Worm (Caenorhabditis elegans) whole organism, L2 larva: Measurements from ENCODE around the gene T20D4.12.
"Not testable (repeated sequence)": the region's sequence is repeated elsewhere in the genome, so short reads cannot be mapped to it uniquely, and the experiment has no call there.

Experiments
- C34F6.9 ChIP-seq: fragments of 150-350 bp; optimal IDR thresholded peaks from 2 replicates; lab custom pipeline; 2014; ENCODE audit warnings: missing biosample characterization, missing genetic modification characterization
- Y55F3AM.14 ChIP-seq: fragments of 200-800 bp; sonication (Bioruptor generic); optimal IDR thresholded peaks from 2 replicates; lab custom pipeline; 2018; ENCODE audit warnings: mild to moderate bottlenecking, missing genetic modification characterization, missing compliant biosample characterization
- ZK546.5 ChIP-seq: sonication (generic microtip); optimal IDR thresholded peaks from 2 replicates; lab custom pipeline; 2017; ENCODE audit warnings: missing biosample characterization, missing genetic modification characterization
- alr-1 ChIP-seq: fragments of 150-350 bp; optimal IDR thresholded peaks from 2 replicates; lab custom pipeline; 2014; ENCODE audit warnings: missing biosample characterization, missing genetic modification characterization
- aly-2 ChIP-seq: fragments of 150-350 bp; optimal IDR thresholded peaks from 2 replicates; lab custom pipeline; 2014; ENCODE audit warnings: missing biosample characterization, missing genetic modification characterization
- ama-1 ChIP-seq: fragments of 150-350 bp; optimal IDR thresholded peaks from 2 replicates; lab custom pipeline; 2018; ENCODE audit warnings: inconsistent platforms
- ceh-16 ChIP-seq: fragments of 150-350 bp; optimal IDR thresholded peaks from 2 replicates; lab custom pipeline; 2014; ENCODE audit warnings: missing biosample characterization, missing genetic modification characterization
- ceh-82 ChIP-seq: fragments of 150-350 bp; optimal IDR thresholded peaks from 2 replicates; lab custom pipeline; 2014; ENCODE audit warnings: missing biosample characterization, missing genetic modification characterization
- dmd-4 ChIP-seq: sonication (generic microtip); optimal IDR thresholded peaks from 2 replicates; lab custom pipeline; 2017; ENCODE audit warnings: missing biosample characterization, missing genetic modification characterization
- elt-3 ChIP-seq: sonication (generic microtip); optimal IDR thresholded peaks from 2 replicates; lab custom pipeline; 2017; ENCODE audit warnings: missing biosample characterization, missing genetic modification characterization
- fos-1 ChIP-seq: fragments of 150-350 bp; optimal IDR thresholded peaks from 2 replicates; lab custom pipeline; 2014; ENCODE audit warnings: missing biosample characterization, missing genetic modification characterization
- gmeb-1 ChIP-seq: fragments of 150-350 bp; optimal IDR thresholded peaks from 2 replicates; lab custom pipeline; 2014; ENCODE audit warnings: missing biosample characterization, missing genetic modification characterization
- lin-11 ChIP-seq: fragments of 150-350 bp; sonication (generic microtip); optimal IDR thresholded peaks from 2 replicates; lab custom pipeline; 2014; ENCODE audit warnings: missing biosample characterization, missing genetic modification characterization, inconsistent platforms, mixed read lengths
- lin-13 ChIP-seq: fragments of 150-350 bp; optimal IDR thresholded peaks from 2 replicates; lab custom pipeline; 2014; ENCODE audit warnings: missing biosample characterization, missing genetic modification reagents, missing genetic modification characterization
- lin-39 ChIP-seq: fragments of 150-350 bp; optimal IDR thresholded peaks from 2 replicates; lab custom pipeline; 2014; ENCODE audit warnings: missing biosample characterization, missing genetic modification reagents, missing genetic modification characterization
- lsy-2 ChIP-seq, 2 experiments: fragments of 150-350 bp in 1 of 2; sonication (generic microtip) in 1 of 2; optimal IDR thresholded peaks; 2 replicates each; lab custom pipeline; 2014 to 2017; ENCODE audit warnings: missing biosample characterization in 2 of 2, missing genetic modification characterization in 2 of 2
- mab-5 ChIP-seq: fragments of 150-350 bp; optimal IDR thresholded peaks from 2 replicates; lab custom pipeline; 2014; ENCODE audit warnings: missing biosample characterization, missing genetic modification characterization
- mbf-1 ChIP-seq: sonication (generic microtip); optimal IDR thresholded peaks from 2 replicates; lab custom pipeline; 2017; ENCODE audit warnings: missing biosample characterization, missing genetic modification characterization
- mdl-1 ChIP-seq, 2 experiments: fragments of 150-350 bp in 1 of 2; sonication (generic microtip) in 1 of 2; optimal IDR thresholded peaks; 2 replicates each; lab custom pipeline; 2017; ENCODE audit warnings: missing biosample characterization in 2 of 2, missing genetic modification characterization in 2 of 2
- nhr-12 ChIP-seq: fragments of 150-350 bp; optimal IDR thresholded peaks from 2 replicates; lab custom pipeline; 2014; ENCODE audit warnings: missing biosample characterization, missing genetic modification characterization
- nhr-129 ChIP-seq: fragments of 150-350 bp; optimal IDR thresholded peaks from 2 replicates; lab custom pipeline; 2014; ENCODE audit warnings: missing biosample characterization, missing genetic modification characterization
- nhr-21 ChIP-seq: fragments of 150-350 bp; optimal IDR thresholded peaks from 2 replicates; lab custom pipeline; 2014; ENCODE audit warnings: missing biosample characterization, missing genetic modification characterization
- nhr-23 ChIP-seq: fragments of 150-350 bp; optimal IDR thresholded peaks from 2 replicates; lab custom pipeline; 2014; ENCODE audit warnings: missing biosample characterization, missing genetic modification reagents, missing genetic modification characterization
- nhr-6 ChIP-seq: fragments of 150-350 bp; optimal IDR thresholded peaks from 2 replicates; lab custom pipeline; 2014; ENCODE audit warnings: missing biosample characterization, missing genetic modification characterization
- nhr-77 ChIP-seq: fragments of 150-350 bp; optimal IDR thresholded peaks from 2 replicates; lab custom pipeline; 2014; ENCODE audit warnings: missing biosample characterization, missing genetic modification characterization
- peb-1 ChIP-seq: fragments of 150-350 bp; optimal IDR thresholded peaks from 2 replicates; lab custom pipeline; 2014; ENCODE audit warnings: missing biosample characterization, missing genetic modification characterization
- sma-3 ChIP-seq: sonication (generic microtip); optimal IDR thresholded peaks from 2 replicates; lab custom pipeline; 2016; ENCODE audit warnings: missing genetic modification reagents, missing genetic modification characterization, missing compliant biosample characterization
- sma-9 ChIP-seq, 2 experiments: fragments of 150-350 bp in 1 of 2; sonication (generic microtip) in 1 of 2; optimal IDR thresholded peaks; 2 replicates each; lab custom pipeline; 2014 to 2016; ENCODE audit warnings: missing genetic modification characterization in 2 of 2, mild to moderate bottlenecking in 1 of 2, missing biosample characterization in 1 of 2, missing compliant biosample characterization in 1 of 2, missing genetic modification reagents in 1 of 2, moderate library complexity in 1 of 2
- snpc-4 ChIP-seq: fragments of 150-350 bp; optimal IDR thresholded peaks from 2 replicates; lab custom pipeline; 2014; ENCODE audit warnings: missing biosample characterization, missing genetic modification characterization
- unc-39 ChIP-seq: fragments of 150-350 bp; optimal IDR thresholded peaks from 2 replicates; lab custom pipeline; 2014; ENCODE audit warnings: missing biosample characterization, missing genetic modification characterization
- unc-55 ChIP-seq: fragments of 150-350 bp; sonication (generic microtip); optimal IDR thresholded peaks from 3 replicates; lab custom pipeline; 2014; ENCODE audit warnings: missing biosample characterization, missing genetic modification reagents, missing genetic modification characterization
- unc-62 ChIP-seq: fragments of 150-350 bp; optimal IDR thresholded peaks from 2 replicates; lab custom pipeline; 2014; ENCODE audit warnings: missing biosample characterization, missing genetic modification reagents, missing genetic modification characterization
- ztf-1 ChIP-seq: fragments of 200-800 bp; sonication (Bioruptor generic); conservative IDR thresholded peaks from 2 replicates; pipeline ENCODE4 v1.3.6; 2022; ENCODE audit warnings: missing genetic modification characterization, missing compliant biosample characterization
- ztf-11 ChIP-seq: sonication (generic microtip); optimal IDR thresholded peaks from 2 replicates; lab custom pipeline; 2017; ENCODE audit warnings: missing biosample characterization, missing genetic modification characterization
- ztf-4 ChIP-seq: fragments of 150-350 bp; optimal IDR thresholded peaks from 2 replicates; lab custom pipeline; 2014; ENCODE audit warnings: missing biosample characterization, missing genetic modification characterization

T20D4.12 gene

ce11 chrV:3357106-3357505 lies 39.8 kb upstream of the T20D4.12 start, which contains the start of gene scrm-3:
scrm-3 (minus strand) TSS chrV:3357206.
- TF ChIP-seq peb-1 (tag; lab: Kevin White, UChicago), result no peak
- TF ChIP-seq ama-1 (lab: Kevin White, UChicago), result no peak
- no peak for TF ChIP-seq nhr-77 (tag; lab: Kevin White, UChicago)
- TF ChIP-seq nhr-23, result no peak
- no peak for TF ChIP-seq ZK546.5 (tag; lab: Kevin White, UChicago)
- no peak for TF ChIP-seq unc-62 (GFP tag; lab: Kevin White, UChicago)
- TF ChIP-seq lin-13 (GFP tag; lab: Kevin White, UChicago), result no peak
- TF ChIP-seq unc-55, result no peak
- TF ChIP-seq ceh-16 (tag; lab: Kevin White, UChicago), result no peak
- no peak for TF ChIP-seq ztf-4 (tag; lab: Kevin White, UChicago)
- no peak for TF ChIP-seq nhr-12
- no peak for TF ChIP-seq alr-1
- no peak for TF ChIP-seq lsy-2 (tag; optimal IDR thresholded peaks at IDR 0.05; lab: Kevin White, UChicago)
- TF ChIP-seq sma-9 (GFP tag; optimal IDR thresholded peaks at IDR 0.05; lab: Kevin White, UChicago), result no peak
- no peak for TF ChIP-seq sma-9 (tag; optimal IDR thresholded peaks at IDR 0.05; lab: Kevin White, UChicago)
- TF ChIP-seq dmd-4 (tag; lab: Kevin White, UChicago), result no peak
- TF ChIP-seq nhr-6 (tag; lab: Kevin White, UChicago), result no peak
- no peak for TF ChIP-seq mdl-1 (tag; optimal IDR thresholded peaks at IDR 0.05; lab: Kevin White, UChicago)
- TF ChIP-seq snpc-4 (tag; lab: Kevin White, UChicago), result no peak
- no peak for TF ChIP-seq ceh-82
- no peak for TF ChIP-seq Y55F3AM.14 (GFP tag; lab: Kevin White, UChicago)

DNA sequence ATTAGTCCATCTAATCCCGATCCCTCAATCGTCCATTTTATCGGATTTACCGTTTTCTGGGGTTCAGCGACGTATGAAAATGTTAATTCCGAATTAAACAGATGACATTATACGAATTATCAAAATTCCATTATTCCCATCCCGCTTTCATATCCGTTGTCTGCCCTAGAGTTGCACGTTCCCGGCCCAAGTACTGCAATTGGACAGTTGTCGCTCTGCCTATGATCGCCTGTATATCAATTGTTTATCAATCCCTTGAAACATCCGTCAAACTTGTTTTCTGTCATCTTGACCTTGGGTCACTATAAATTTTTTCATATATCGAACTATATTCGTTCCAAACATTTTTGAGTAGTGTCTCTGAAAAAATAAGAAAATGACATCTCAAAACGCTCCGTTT lies 38.6 kb upstream of the T20D4.12 start, which contains the start of gene C04E12.5:
C04E12.5 (plus strand) TSS at position 301 of the 400 bp plus-strand sequence.
- TF ChIP-seq gmeb-1 (no peak), mbf-1 (tag; lab: Kevin White, UChicago) (no peak), unc-62 (GFP tag; lab: Kevin White, UChicago) (no peak), nhr-21 (tag; lab: Kevin White, UChicago) (no peak), nhr-77 (tag; lab: Kevin White, UChicago) (no peak), mdl-1 (tag; optimal IDR thresholded peaks at IDR 0.05; lab: Kevin White, UChicago) (no peak), unc-39 (tag; lab: Kevin White, UChicago) (no peak), lin-39 (tag; lab: Kevin White, UChicago) (no peak)
- TF ChIP-seq, all 48 proteins: peak for 0

DNA sequence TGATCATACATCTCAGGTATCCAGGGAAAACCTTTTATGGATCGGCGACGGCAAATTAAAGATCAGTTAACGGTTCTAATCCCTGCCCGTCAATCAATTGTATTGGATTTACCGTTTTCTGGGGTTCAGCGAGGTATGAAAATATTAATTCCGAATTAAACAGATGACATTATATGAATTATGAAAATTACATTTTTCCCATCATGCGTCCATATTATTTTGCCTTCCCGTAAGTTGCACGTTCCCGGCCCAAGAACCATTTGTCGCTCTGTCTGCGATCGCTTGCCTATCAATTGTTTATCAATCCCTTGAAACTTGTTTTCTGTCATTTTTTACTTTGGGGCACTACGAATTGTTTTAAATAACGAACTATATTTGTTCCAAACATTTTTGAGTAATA lies 35.2 kb upstream of the T20D4.12 start:
- TF ChIP-seq nhr-129, result no peak
- TF ChIP-seq sma-3 (GFP tag; lab: Kevin White, UChicago), result no peak
- no peak for TF ChIP-seq C34F6.9 (tag; lab: Kevin White, UChicago)
- TF ChIP-seq, all 48 proteins: peak for 0

- no peak for TF ChIP-seq gmeb-1
- no peak for TF ChIP-seq aly-2 (tag; lab: Kevin White, UChicago)
- TF ChIP-seq ZK546.5 (tag; lab: Kevin White, UChicago), result no peak
- TF ChIP-seq ztf-11 (tag; lab: Kevin White, UChicago), result no peak
- no peak for TF ChIP-seq nhr-6 (tag; lab: Kevin White, UChicago)
- TF ChIP-seq ztf-1, result no peak
- no peak for TF ChIP-seq fos-1
- TF ChIP-seq, all 48 proteins: peak for 0
Measured at ce11 chrV:3362475-3362874, 34.4 kb upstream of the T20D4.12 start, which contains the start of gene C04E12.4. C04E12.4 (plus strand) TSS chrV:3362775.

DNA sequence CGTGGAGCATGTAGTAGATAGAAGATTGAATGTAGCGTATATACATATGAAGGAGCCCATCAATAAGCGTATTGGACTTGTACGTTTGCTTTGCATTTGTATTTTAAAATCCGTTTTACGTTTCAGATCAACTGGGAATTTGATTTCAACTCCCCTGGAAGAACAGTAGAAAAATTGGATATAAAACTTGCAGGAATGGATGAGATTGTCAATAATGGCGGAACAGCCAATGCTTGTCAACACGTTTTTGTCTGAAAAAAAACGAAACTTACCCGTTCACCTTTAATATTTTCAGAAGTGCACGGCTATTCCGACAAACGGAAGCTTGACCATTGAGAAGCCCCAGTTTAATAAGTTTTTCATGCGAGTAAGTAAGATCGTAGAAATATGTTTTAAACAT lies 29.1 kb upstream of the T20D4.12 start, which contains the start of gene C04E12.2:
C04E12.2 (plus strand) TSS at position 301 of the 400 bp plus-strand sequence.
- not testable (repeated sequence) for TF ChIP-seq nhr-12; sma-9 (GFP tag; optimal IDR thresholded peaks at IDR 0.05; lab: Kevin White, UChicago); sma-9 (tag; optimal IDR thresholded peaks at IDR 0.05; lab: Kevin White, UChicago); lin-11

ce11 chrV:3372673-3373072 lies 24.2 kb upstream of the T20D4.12 start, which contains the start of gene srx-121:
srx-121 (minus strand) TSS chrV:3372773.
- TF ChIP-seq nhr-12 (no peak), nhr-6 (tag; lab: Kevin White, UChicago) (no peak), mab-5 (no peak), elt-3 (no peak), peb-1 (tag; lab: Kevin White, UChicago) (no peak)
